Fruit fly (Drosophila melanogaster) ovary, adult (tissue): ENCODE data around the gene stx.

Experiments
- CG17801 ChIP-seq: fragments of 200-800 bp; optimal IDR thresholded peaks from 2 replicates; lab custom pipeline; 2019; ENCODE audit warnings: missing biosample characterization, mild to moderate bottlenecking, missing genetic modification characterization, moderate library complexity; ENCODE audit not compliant: partially characterized antibody

The stx gene

dm6 chrX:10741754-10742577 is 2.8 kb downstream of the stx start:
- TF ChIP-seq CG17801 (GFP tag; lab: Kevin White, UChicago), result no peak

- TF ChIP-seq CG17801 (GFP tag; lab: Kevin White, UChicago), result no peak
These were observed 3.7 kb downstream of the stx start for dm6 chrX:10740953-10741500.

dm6 chrX:10739614-10740436 is 4.9 kb downstream of the stx start:
- no peak for TF ChIP-seq CG17801 (GFP tag; lab: Kevin White, UChicago)

- TF ChIP-seq CG17801 (GFP tag; lab: Kevin White, UChicago), result no peak
These were observed 5.8 kb downstream of the stx start for dm6 chrX:10738835-10739371.

dm6 chrX:10738151-10738430 is 6.7 kb downstream of the stx start:
- TF ChIP-seq CG17801 (GFP tag; lab: Kevin White, UChicago), result no peak

dm6 chrX:10737422-10738150 is 7.2 kb downstream of the stx start:
- no peak for TF ChIP-seq CG17801 (GFP tag; lab: Kevin White, UChicago)

- TF ChIP-seq CG17801 (GFP tag; lab: Kevin White, UChicago), result no peak
These were observed 8.9 kb downstream of the stx start for dm6 chrX:10735682-10736353.

dm6 chrX:10734763-10735681 is 9.7 kb downstream of the stx start:
- no peak for TF ChIP-seq CG17801 (GFP tag; lab: Kevin White, UChicago)

- TF ChIP-seq CG17801 (GFP tag; lab: Kevin White, UChicago), result no peak
These were observed 11.8 kb downstream of the stx start for dm6 chrX:10732733-10733455.

dm6 chrX:10731801-10732200 is 12.9 kb downstream of the stx start:
- TF ChIP-seq CG17801 (GFP tag; lab: Kevin White, UChicago), result no peak

- TF ChIP-seq CG17801 (GFP tag; lab: Kevin White, UChicago), result no peak
These were observed 13.4 kb downstream of the stx start for dm6 chrX:10731357-10731756.
